Fruit fly (Drosophila melanogaster): ENCODE measurements around the gene CG2604.
A peak's percentile ranks its signal among the peaks of the same experiment; 100 is the strongest.

CG2604 gene

DNA sequence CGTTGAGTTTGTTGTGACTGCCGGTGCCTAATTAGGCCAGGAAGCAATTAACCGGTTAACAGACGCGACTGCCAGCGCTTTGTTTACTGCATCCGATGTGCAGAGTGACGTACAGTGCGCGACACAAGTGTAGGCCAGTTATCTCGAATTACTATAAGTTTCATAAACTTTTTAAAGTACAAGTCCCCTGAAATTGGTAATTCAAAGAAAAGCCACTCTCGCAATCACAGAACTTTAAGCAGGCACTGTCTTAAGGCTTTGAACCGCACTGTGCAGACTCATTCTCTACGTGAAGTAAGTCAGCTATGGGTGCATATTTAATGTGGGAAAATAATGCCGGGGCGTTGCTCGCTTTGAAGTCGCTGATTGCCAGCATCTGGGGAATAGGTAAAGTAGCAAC lies 13.7 kb downstream of the CG2604 start (continued):
- TF ChIP-seq jigr1 (GFP tag; IDR thresholded peaks at IDR 0.05) (no peak), CG32772 (GFP tag; IDR thresholded peaks at IDR 0.05) (peak; percentile 41; the same call in 1 of the 2 replicates), pita (GFP tag; optimal IDR thresholded peaks at IDR 0.05) (no peak), CG16813 (GFP tag; IDR thresholded peaks at IDR 0.05; ENCODE audit: partially characterized antibody) (no peak), Fer2 (tag; optimal IDR thresholded peaks at IDR 0.05) (no peak), CG31441 (GFP tag; IDR thresholded peaks at IDR 0.05) (peak; percentile 60), slbo (GFP tag; IDR thresholded peaks at IDR 0.05) (no peak), Chrac-16 (GFP tag; optimal IDR thresholded peaks at IDR 0.05) (peak; percentile 25), CG4282 (GFP tag; optimal IDR thresholded peaks at IDR 0.05) (no peak), Kr (GFP tag; optimal IDR thresholded peaks at IDR 0.05) (no peak), CG8388 (GFP tag; optimal IDR thresholded peaks at IDR 0.05) (peak; percentile 66), CG17829 (tag; optimal IDR thresholded peaks at IDR 0.05) (peak; percentile 44), Bdp1 (GFP tag; optimal IDR thresholded peaks at IDR 0.05) (no peak), btn (GFP tag; optimal IDR thresholded peaks at IDR 0.05) (no peak), CG12071 (GFP tag; optimal IDR thresholded peaks at IDR 0.05) (no peak), CG13775 (GFP tag; optimal IDR thresholded peaks at IDR 0.05) (no peak), Hr51 (GFP tag; optimal IDR thresholded peaks at IDR 0.05) (peak in 1 of 2 experiments; percentile 49), CG10321 (GFP tag; IDR thresholded peaks at IDR 0.05) (no peak), CG17328 (GFP tag; IDR thresholded peaks at IDR 0.05) (peak; percentile 62), cwo (GFP tag; optimal IDR thresholded peaks at IDR 0.05) (no peak), CG4854 (GFP tag; optimal IDR thresholded peaks at IDR 0.05) (no peak), CG6175 (GFP tag; IDR thresholded peaks at IDR 0.05) (no peak), Usf (GFP tag; optimal IDR thresholded peaks at IDR 0.05) (no peak), CG7963 (GFP tag; IDR thresholded peaks at IDR 0.05; ENCODE audit: partially characterized antibody) (no peak), dati (GFP tag; IDR thresholded peaks at IDR 0.05) (no peak), bab2 (GFP tag; optimal IDR thresholded peaks at IDR 0.05) (peak; percentile 36), CG43689 (GFP tag; IDR thresholded peaks at IDR 0.05) (no peak), Gug (GFP tag; IDR thresholded peaks at IDR 0.05) (peak; percentile 46; the same call in 1 of the 4 replicates), HLH4C (GFP tag; IDR thresholded peaks at IDR 0.05; ENCODE audit: partially characterized antibody) (no peak), CG10462 (GFP tag; optimal IDR thresholded peaks at IDR 0.05) (no peak), CG31365 (tag; optimal IDR thresholded peaks at IDR 0.05) (no peak), CHES-1-like (GFP tag; optimal IDR thresholded peaks at IDR 0.05) (no peak), GATAe (GFP tag; conservative IDR thresholded peaks at IDR 0.05) (no peak), CG1602 (GFP tag; optimal IDR thresholded peaks at IDR 0.05) (no peak), CG14710 (tag; optimal IDR thresholded peaks at IDR 0.05) (peak; percentile 32), CG3995 (GFP tag; optimal IDR thresholded peaks at IDR 0.05) (no peak), CG10959 (GFP tag; IDR thresholded peaks at IDR 0.05) (no peak), shn (GFP tag; optimal IDR thresholded peaks at IDR 0.05) (no peak), lov (optimal IDR thresholded peaks at IDR 0.05) (no peak), lov (GFP tag; IDR thresholded peaks at IDR 0.05) (no peak), org-1 (GFP tag; optimal IDR thresholded peaks at IDR 0.05) (no peak), fu2 (GFP tag; optimal IDR thresholded peaks at IDR 0.05) (no peak), Dek (tag; optimal IDR thresholded peaks at IDR 0.05) (no peak), CG6654 (GFP tag; optimal IDR thresholded peaks at IDR 0.05) (peak; percentile 12), Lpt (GFP tag; optimal IDR thresholded peaks at IDR 0.05) (no peak), unc-4 (GFP tag; IDR thresholded peaks at IDR 0.05; ENCODE audit: partially characterized antibody) (no peak), CG10366 (GFP tag; IDR thresholded peaks at IDR 0.05) (peak; percentile 43), CG6683 (GFP tag; optimal IDR thresholded peaks at IDR 0.05) (no peak), Dp (GFP tag; optimal IDR thresholded peaks at IDR 0.05) (no peak), onecut (GFP tag; IDR thresholded peaks at IDR 0.05) (peak; percentile 30; the same call in 1 of the 2 replicates), Adf1 (GFP tag; IDR thresholded peaks at IDR 0.05) (no peak), CG30431 (GFP tag; optimal IDR thresholded peaks at IDR 0.05) (peak; percentile 27)
